Fruit fly (Drosophila melanogaster): ENCODE measurements around the gene Cyp6d5.

The Cyp6d5 gene

dm6 chr3R:14031531-14032414 is 2.7 kb downstream of the Cyp6d5 start, which contains the start of the genes rdx and CG3061 (continued):
- TF ChIP-seq Atf-2 (GFP tag; optimal IDR thresholded peaks at IDR 0.05), result no peak
- no peak for TF ChIP-seq Ravus (GFP tag; IDR thresholded peaks at IDR 0.05)
- no peak for TF ChIP-seq eve (GFP tag; optimal IDR thresholded peaks at IDR 0.05)
- TF ChIP-seq lilli (GFP tag; optimal IDR thresholded peaks at IDR 0.05), result no peak
- peak; percentile 62; the same call in 1 of the 2 replicates for TF ChIP-seq lmd (GFP tag; IDR thresholded peaks at IDR 0.05)
- TF ChIP-seq row (GFP tag; IDR thresholded peaks at IDR 0.05), result peak; percentile 91
- no peak for TF ChIP-seq CG15011 (GFP tag; optimal IDR thresholded peaks at IDR 0.05)
- TF ChIP-seq CG31224 (GFP tag; IDR thresholded peaks at IDR 0.05), result no peak
- TF ChIP-seq CG7271 (tag; optimal IDR thresholded peaks at IDR 0.05), result peak; percentile 15
- TF ChIP-seq Elba2 (GFP tag; optimal IDR thresholded peaks at IDR 0.05), result peak; percentile 49
- TF ChIP-seq CG17328 (GFP tag; IDR thresholded peaks at IDR 0.05), result no peak
- no peak for TF ChIP-seq Asciz (GFP tag; optimal IDR thresholded peaks at IDR 0.05)
- peak; percentile 45 for TF ChIP-seq Sin3A (optimal IDR thresholded peaks at IDR 0.05)
- peak; percentile 86 for TF ChIP-seq CoRest (tag; optimal IDR thresholded peaks at IDR 0.05)
- TF ChIP-seq bsh (GFP tag; optimal IDR thresholded peaks at IDR 0.05), result peak in 1 of 2 experiments; percentile 22
- TF ChIP-seq CG8924 (tag; optimal IDR thresholded peaks at IDR 0.05), result peak; percentile 79
- TF ChIP-seq CG14860 (GFP tag; IDR thresholded peaks at IDR 0.05; ENCODE audit: partially characterized antibody), result no peak
- 0 out of 3 replicates have a peak, but pooled peaks have one; percentile 22 for TF ChIP-seq knrl (GFP tag; IDR thresholded peaks at IDR 0.05; ENCODE audit: partially characterized antibody)
- TF ChIP-seq az2 (GFP tag; optimal IDR thresholded peaks at IDR 0.05), result peak; percentile 53
- peak; percentile 57 for TF ChIP-seq zen (tag; optimal IDR thresholded peaks at IDR 0.05)
- no peak for TF ChIP-seq fd102C (GFP tag; optimal IDR thresholded peaks at IDR 0.05)
- TF ChIP-seq CG4404 (GFP tag; IDR thresholded peaks at IDR 0.05), result no peak; the same call in 1 of the 2 replicates
- no peak for TF ChIP-seq CG2889 (GFP tag; IDR thresholded peaks at IDR 0.05)
- no peak for TF ChIP-seq gcm2 (GFP tag; optimal IDR thresholded peaks at IDR 0.05)
- peak; percentile 59 for TF ChIP-seq sens (GFP tag)
- TF ChIP-seq gfzf (GFP tag; optimal IDR thresholded peaks at IDR 0.05), result no peak
- peak; percentile 59 for TF ChIP-seq CG33557 (GFP tag; optimal IDR thresholded peaks at IDR 0.05)
- no peak for TF ChIP-seq tio (GFP tag; optimal IDR thresholded peaks at IDR 0.05)
- TF ChIP-seq NFAT (GFP tag; IDR thresholded peaks at IDR 0.05), result peak; percentile 33; the same call in 1 of the 2 replicates
- TF ChIP-seq fd96Cb (tag; optimal IDR thresholded peaks at IDR 0.05), result peak; percentile 37
- TF ChIP-seq Rfx (GFP tag; IDR thresholded peaks at IDR 0.05), result peak; percentile 68
- TF ChIP-seq wdn (GFP tag; IDR thresholded peaks at IDR 0.05), result no peak
- no peak for TF ChIP-seq Six4 (GFP tag; optimal IDR thresholded peaks at IDR 0.05)
- no peak for TF ChIP-seq Neu2 (GFP tag; optimal IDR thresholded peaks at IDR 0.05; ENCODE audit: borderline replicate concordance)
- peak; percentile 43 for TF ChIP-seq Chrac-16 (GFP tag; optimal IDR thresholded peaks at IDR 0.05)
- peak; percentile 54 for TF ChIP-seq CG7556 (GFP tag; optimal IDR thresholded peaks at IDR 0.05)
- TF ChIP-seq Dp (GFP tag; optimal IDR thresholded peaks at IDR 0.05), result no peak
- peak; percentile 62 for TF ChIP-seq NfI (GFP tag; optimal IDR thresholded peaks at IDR 0.05)
- no peak for TF ChIP-seq CG17568 (GFP tag; optimal IDR thresholded peaks at IDR 0.05)
- no peak for TF ChIP-seq D (optimal IDR thresholded peaks at IDR 0.05)
- TF ChIP-seq D (GFP tag; optimal IDR thresholded peaks at IDR 0.05), result peak; percentile 76
- TF ChIP-seq CG4617 (GFP tag; optimal IDR thresholded peaks at IDR 0.05; ENCODE audit: borderline replicate concordance), result peak; percentile 16
- peak; percentile 9 for TF ChIP-seq CG12769 (tag; optimal IDR thresholded peaks at IDR 0.05)
- peak; percentile 51 for TF ChIP-seq Usf (GFP tag; optimal IDR thresholded peaks at IDR 0.05)
- peak; percentile 26 for TF ChIP-seq CG1233 (GFP tag; optimal IDR thresholded peaks at IDR 0.05)
- no peak for TF ChIP-seq CG6813 (GFP tag; optimal IDR thresholded peaks at IDR 0.05)
- TF ChIP-seq CG11085 (GFP tag; IDR thresholded peaks at IDR 0.05), result no peak
- no peak for TF ChIP-seq unc-4 (GFP tag; IDR thresholded peaks at IDR 0.05; ENCODE audit: partially characterized antibody)
- peak; percentile 50 for TF ChIP-seq Fer3 (tag; optimal IDR thresholded peaks at IDR 0.05)

Measured in whole organism, embryonic.